Worm (Caenorhabditis elegans) whole organism, late embryonic: ENCODE results near the gene Y73F8A.22.
A peak's percentile ranks its signal among the peaks of the same experiment; 100 is the strongest.

Source experiments
- Y22D7AL.16 ChIP-seq: sonication (generic microtip); optimal IDR thresholded peaks from 2 replicates; lab custom pipeline; 2016; ENCODE audit warnings: missing genetic modification characterization, missing compliant biosample characterization
- ahr-1 ChIP-seq: sonication (generic microtip); optimal IDR thresholded peaks from 2 replicates; lab custom pipeline; 2016; ENCODE audit warnings: missing genetic modification characterization, missing compliant biosample characterization
- ceh-48 ChIP-seq: sonication (generic microtip); optimal IDR thresholded peaks from 2 replicates; lab custom pipeline; 2016; ENCODE audit warnings: missing genetic modification characterization, inconsistent platforms, missing compliant biosample characterization
- elt-2 ChIP-seq: sonication (generic microtip); optimal IDR thresholded peaks from 2 replicates; lab custom pipeline; 2016; ENCODE audit warnings: missing genetic modification reagents, missing genetic modification characterization, missing compliant biosample characterization
- fkh-10 ChIP-seq: fragments of 150-350 bp; optimal IDR thresholded peaks from 2 replicates; lab custom pipeline; 2014; ENCODE audit warnings: missing biosample characterization, missing genetic modification reagents, missing genetic modification characterization
- hlh-15 ChIP-seq: sonication (generic microtip); optimal IDR thresholded peaks from 2 replicates; lab custom pipeline; 2016; ENCODE audit warnings: missing genetic modification characterization, missing compliant biosample characterization
- hlh-6 ChIP-seq: sonication (generic microtip); optimal IDR thresholded peaks from 2 replicates; lab custom pipeline; 2016; ENCODE audit warnings: missing genotype, missing genetic modification characterization, missing compliant biosample characterization
- lin-11 ChIP-seq: fragments of 200-800 bp; sonication (Bioruptor generic); optimal IDR thresholded peaks from 2 replicates; lab custom pipeline; 2018; ENCODE audit warnings: mild to moderate bottlenecking, missing genetic modification characterization, missing compliant biosample characterization
- madf-2 ChIP-seq: sonication (generic microtip); optimal IDR thresholded peaks from 2 replicates; lab custom pipeline; 2017; ENCODE audit warnings: missing genetic modification characterization, missing compliant biosample characterization
- nhr-11 ChIP-seq: fragments of 150-350 bp; optimal IDR thresholded peaks from 2 replicates; lab custom pipeline; 2014; ENCODE audit warnings: missing biosample characterization, missing genetic modification characterization
- pat-9 ChIP-seq: fragments of 200-800 bp; sonication (Bioruptor generic); optimal IDR thresholded peaks from 2 replicates; lab custom pipeline; 2018; ENCODE audit warnings: mild to moderate bottlenecking, missing genetic modification characterization, moderate library complexity, missing compliant biosample characterization
- pha-2 ChIP-seq: sonication (generic microtip); optimal IDR thresholded peaks from 2 replicates; lab custom pipeline; 2017; ENCODE audit warnings: mild to moderate bottlenecking, missing genetic modification characterization, missing compliant biosample characterization
- unc-3 ChIP-seq, 2 experiments: fragments of 200-800 bp in 1 of 2; sonication (Bioruptor generic) in 1 of 2; sonication (generic microtip) in 1 of 2; conservative IDR thresholded peaks in 1 of 2; optimal IDR thresholded peaks in 1 of 2; 2 replicates each; pipeline versions ENCODE4 v1.3.6 to Lab custom; 2016 to 2022; ENCODE audit warnings: missing compliant biosample characterization in 2 of 2, missing genetic modification characterization in 2 of 2, missing genetic modification reagents in 1 of 2
- unc-55 ChIP-seq: sonication (generic microtip); optimal IDR thresholded peaks from 2 replicates; lab custom pipeline; 2017; ENCODE audit warnings: missing biosample characterization, missing genetic modification reagents, missing genetic modification characterization
- ztf-16 ChIP-seq: sonication (generic microtip); optimal IDR thresholded peaks from 2 replicates; lab custom pipeline; 2017; ENCODE audit warnings: missing genetic modification characterization, missing compliant biosample characterization

Gene Y73F8A.22

ce11 chrIV:15393186-15393585, 48.0 kb downstream of the Y73F8A.22 start:
- TF ChIP-seq elt-2 (tag; lab: Kevin White, UChicago) (peak; percentile 76), lin-11 (no peak), unc-3 (GFP tag; conservative IDR thresholded peaks at IDR 0.05; lab: Robert Waterston, UW) (no peak), unc-3 (tag; optimal IDR thresholded peaks at IDR 0.05; lab: Kevin White, UChicago) (no peak)

DNA sequence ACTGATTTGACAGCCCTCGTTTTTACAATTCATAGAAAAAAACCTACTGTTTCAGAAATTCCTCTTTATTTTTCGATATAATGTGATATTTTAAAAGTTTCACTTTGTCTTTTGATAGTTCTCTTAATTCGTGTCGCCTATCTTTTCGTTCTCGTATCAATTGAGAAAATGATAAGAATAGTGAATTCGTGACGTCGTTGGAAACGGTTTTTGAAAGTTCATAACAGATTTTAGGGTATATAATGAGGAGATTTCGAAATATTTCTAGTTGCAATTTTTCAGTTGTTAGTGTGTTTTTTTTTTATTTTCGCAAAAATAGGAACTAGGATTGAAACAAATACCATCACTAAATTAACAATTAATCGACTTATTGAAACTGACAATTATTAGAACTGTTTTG, 49.7 kb downstream of the Y73F8A.22 start:
- TF ChIP-seq ahr-1: no peak
- TF ChIP-seq pat-9: no peak
- no peak for TF ChIP-seq hlh-15 (tag; lab: Kevin White, UChicago)
- TF ChIP-seq ceh-48: no peak
- no peak for TF ChIP-seq nhr-11
- TF ChIP-seq Y22D7AL.16 (tag; lab: Kevin White, UChicago): no peak
- TF ChIP-seq madf-2 (tag; lab: Kevin White, UChicago): no peak
- TF ChIP-seq hlh-6: no peak
- TF ChIP-seq ztf-16 (tag; lab: Kevin White, UChicago): no peak

- TF ChIP-seq ztf-16 (tag; lab: Kevin White, UChicago) (no peak), fkh-10 (GFP tag; lab: Kevin White, UChicago) (no peak), pha-2 (tag; lab: Kevin White, UChicago) (no peak), lin-11 (no peak), unc-55 (GFP tag; lab: Kevin White, UChicago) (no peak)
Observed at ce11 chrIV:15390927-15391326, 50.3 kb downstream of the Y73F8A.22 start, which contains the start of gene Y73F8A.1159. Gene Y73F8A.1159 (minus strand): TSS chrIV:15391027.
